Worm (Caenorhabditis elegans) whole organism, mixed stage, embryonic: ENCODE results near the gene faah-2.

Source experiments
- M03D4.4 ChIP-seq: sonication (generic microtip); optimal IDR thresholded peaks from 2 replicates; lab custom pipeline; 2017; ENCODE audit warnings: mild to moderate bottlenecking, missing genetic modification characterization, missing compliant biosample characterization
- bed-3 ChIP-seq: fragments of 200-800 bp; sonication (Bioruptor generic); optimal IDR thresholded peaks from 3 replicates; lab custom pipeline; 2018; ENCODE audit warnings: mild to moderate bottlenecking, missing genetic modification characterization, moderate library complexity, missing compliant biosample characterization
- blmp-1 ChIP-seq: fragments of 150-350 bp; optimal IDR thresholded peaks from 2 replicates; lab custom pipeline; 2014; ENCODE audit warnings: missing biosample characterization, missing genetic modification characterization
- ceh-39 ChIP-seq: fragments of 150-350 bp; optimal IDR thresholded peaks from 2 replicates; lab custom pipeline; 2014; ENCODE audit warnings: missing biosample characterization, missing genetic modification characterization
- ceh-83 ChIP-seq: fragments of 200-800 bp; sonication (Bioruptor generic); optimal IDR thresholded peaks from 2 replicates; lab custom pipeline; 2018; ENCODE audit warnings: mild to moderate bottlenecking, missing genetic modification characterization, missing compliant biosample characterization
- ces-1 ChIP-seq: fragments of 150-350 bp; optimal IDR thresholded peaks from 2 replicates; lab custom pipeline; 2014; ENCODE audit warnings: missing biosample characterization, missing genetic modification reagents, missing genetic modification characterization
- cnd-1 ChIP-seq: fragments of 200-800 bp; sonication (Bioruptor generic); optimal IDR thresholded peaks from 2 replicates; lab custom pipeline; 2018; ENCODE audit warnings: mild to moderate bottlenecking, missing genetic modification characterization, missing compliant biosample characterization
- drap-1 ChIP-seq: fragments of 200-800 bp; sonication (Bioruptor generic); optimal IDR thresholded peaks from 3 replicates; lab custom pipeline; 2018; ENCODE audit warnings: mild to moderate bottlenecking, missing genetic modification characterization, missing compliant biosample characterization
- elt-1 ChIP-seq: sonication (generic microtip); optimal IDR thresholded peaks from 2 replicates; lab custom pipeline; 2017; ENCODE audit warnings: missing genetic modification characterization, mild to moderate bottlenecking, missing compliant biosample characterization, antibody characterized with exemption, moderate library complexity, borderline replicate concordance; ENCODE audit not compliant: insufficient read depth
- elt-3 ChIP-seq: fragments of 150-350 bp; optimal IDR thresholded peaks from 2 replicates; lab custom pipeline; 2014; ENCODE audit warnings: missing biosample characterization, missing genetic modification characterization
- flh-1 ChIP-seq: fragments of 200-800 bp; sonication (Bioruptor generic); optimal IDR thresholded peaks from 2 replicates; lab custom pipeline; 2018; ENCODE audit warnings: mild to moderate bottlenecking, missing genetic modification characterization, moderate library complexity, missing compliant biosample characterization
- ham-2 ChIP-seq: fragments of 200-800 bp; sonication (Bioruptor generic); optimal IDR thresholded peaks from 2 replicates; lab custom pipeline; 2018; ENCODE audit warnings: mild to moderate bottlenecking, missing genetic modification characterization, missing compliant biosample characterization
- hlh-1 ChIP-seq: fragments of 150-350 bp; optimal IDR thresholded peaks from 2 replicates; lab custom pipeline; 2014; ENCODE audit warnings: missing biosample characterization, missing genetic modification reagents, missing genetic modification characterization
- lin-13 ChIP-seq: fragments of 150-350 bp; optimal IDR thresholded peaks from 2 replicates; lab custom pipeline; 2014; ENCODE audit warnings: missing biosample characterization, missing genetic modification characterization
- lin-32 ChIP-seq: fragments of 200-800 bp; sonication (Bioruptor generic); optimal IDR thresholded peaks from 2 replicates; lab custom pipeline; 2018; ENCODE audit warnings: mild to moderate bottlenecking, missing genetic modification characterization, missing compliant biosample characterization
- lsy-2 ChIP-seq: fragments of 150-350 bp; optimal IDR thresholded peaks from 2 replicates; lab custom pipeline; 2014; ENCODE audit warnings: missing biosample characterization, missing genetic modification characterization
- mab-5 ChIP-seq: fragments of 150-350 bp; optimal IDR thresholded peaks from 2 replicates; lab custom pipeline; 2014; ENCODE audit warnings: missing biosample characterization, missing genetic modification characterization
- mep-1 ChIP-seq: fragments of 150-350 bp; optimal IDR thresholded peaks from 2 replicates; lab custom pipeline; 2017; ENCODE audit warnings: missing biosample characterization, missing genetic modification reagents, missing genetic modification characterization, inconsistent platforms
- nhr-12 ChIP-seq: fragments of 150-350 bp; optimal IDR thresholded peaks from 2 replicates; lab custom pipeline; 2014; ENCODE audit warnings: missing biosample characterization, missing genetic modification characterization
- nhr-2 ChIP-seq: fragments of 150-350 bp; optimal IDR thresholded peaks from 2 replicates; lab custom pipeline; 2014; ENCODE audit warnings: missing biosample characterization, missing genetic modification characterization
- nhr-237 ChIP-seq: fragments of 150-350 bp; optimal IDR thresholded peaks from 2 replicates; lab custom pipeline; 2014; ENCODE audit warnings: missing biosample characterization, missing genetic modification characterization
- nhr-28 ChIP-seq: fragments of 150-350 bp; optimal IDR thresholded peaks from 2 replicates; lab custom pipeline; 2014; ENCODE audit warnings: missing biosample characterization, missing genetic modification characterization
- nhr-76 ChIP-seq: sonication (generic microtip); optimal IDR thresholded peaks from 2 replicates; lab custom pipeline; 2017; ENCODE audit warnings: missing biosample characterization, missing genetic modification characterization
- pha-4 ChIP-seq: fragments of 150-350 bp; optimal IDR thresholded peaks from 2 replicates; lab custom pipeline; 2018; ENCODE audit warnings: missing biosample characterization, missing genetic modification reagents, missing genetic modification characterization
- sem-2 ChIP-seq: fragments of 200-800 bp; sonication (Bioruptor generic); optimal IDR thresholded peaks from 2 replicates; lab custom pipeline; 2018; ENCODE audit warnings: mild to moderate bottlenecking, missing genetic modification characterization, missing compliant biosample characterization
- snpc-4 ChIP-seq: fragments of 150-350 bp; optimal IDR thresholded peaks from 2 replicates; lab custom pipeline; 2014; ENCODE audit warnings: missing biosample characterization, missing genetic modification characterization
- sptf-1 ChIP-seq: sonication (generic microtip); optimal IDR thresholded peaks from 2 replicates; lab custom pipeline; 2017; ENCODE audit warnings: mild to moderate bottlenecking, missing genetic modification characterization, moderate library complexity, missing compliant biosample characterization
- tbx-8 ChIP-seq: fragments of 200-800 bp; sonication (Bioruptor generic); optimal IDR thresholded peaks from 2 replicates; lab custom pipeline; 2018; ENCODE audit warnings: mild to moderate bottlenecking, missing genetic modification characterization, moderate library complexity, missing compliant biosample characterization
- unc-120 ChIP-seq: sonication (generic microtip); optimal IDR thresholded peaks from 2 replicates; lab custom pipeline; 2017; ENCODE audit warnings: missing genetic modification characterization, missing compliant biosample characterization; ENCODE audit not compliant: poor library complexity, severe bottlenecking
- unc-39 ChIP-seq: fragments of 150-350 bp; optimal IDR thresholded peaks from 2 replicates; lab custom pipeline; 2014; ENCODE audit warnings: missing biosample characterization, missing genetic modification characterization
- zip-8 ChIP-seq: fragments of 150-350 bp; optimal IDR thresholded peaks from 2 replicates; lab custom pipeline; 2014; ENCODE audit warnings: missing biosample characterization, missing genetic modification characterization
- ztf-11 ChIP-seq: fragments of 150-350 bp; optimal IDR thresholded peaks from 2 replicates; lab custom pipeline; 2014; ENCODE audit warnings: missing biosample characterization, missing genetic modification characterization

faah-2 gene

DNA sequence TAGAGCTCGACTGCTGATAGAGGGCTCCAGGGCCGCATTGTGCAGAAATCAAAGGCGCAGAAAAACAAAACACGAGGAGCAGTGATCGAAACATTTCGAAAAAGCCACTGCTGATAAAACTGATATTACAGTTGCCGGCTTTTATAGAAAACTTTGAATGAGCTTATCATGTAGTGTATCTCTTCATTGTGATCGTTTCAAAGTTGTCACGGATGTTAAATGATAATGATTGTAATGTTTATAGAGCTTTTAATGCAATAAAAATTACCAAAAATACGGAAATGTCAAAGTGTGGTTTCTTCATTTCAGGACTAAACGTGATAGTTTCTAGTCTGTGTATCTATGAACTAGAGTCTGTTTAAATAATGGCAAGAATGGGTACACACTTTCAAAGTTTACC, 16.4 kb downstream of the faah-2 start, which contains the start of gene clec-52:
clec-52 (minus strand) TSS at position 101 of the 400 bp plus-strand sequence.
- TF ChIP-seq lin-13, result no peak
- no peak for TF ChIP-seq sem-2 (GFP tag; lab: Kevin White, UChicago)
- TF ChIP-seq ces-1 (GFP tag; lab: Kevin White, UChicago), result no peak
- TF ChIP-seq ceh-83 (GFP tag; lab: Kevin White, UChicago), result no peak
- TF ChIP-seq ceh-39 (tag; lab: Kevin White, UChicago), result no peak
- TF ChIP-seq unc-39 (tag; lab: Kevin White, UChicago), result no peak
- TF ChIP-seq lin-32, result no peak
- TF ChIP-seq nhr-237, result no peak
- no peak for TF ChIP-seq elt-1 (tag; lab: Kevin White, UChicago)
- TF ChIP-seq nhr-12, result no peak
- TF ChIP-seq nhr-2 (tag; lab: Kevin White, UChicago), result no peak
- no peak for TF ChIP-seq sptf-1

ce11 chrIV:8169674-8170073, 17.4 kb downstream of the faah-2 start, which contains the start of gene C07G1.15:
Gene C07G1.15, plus strand, starts transcription at chrIV:8169974.
- TF ChIP-seq ceh-39 (tag; lab: Kevin White, UChicago) (no peak), nhr-2 (tag; lab: Kevin White, UChicago) (no peak), ceh-83 (GFP tag; lab: Kevin White, UChicago) (no peak), cnd-1 (no peak), lin-13 (no peak), nhr-76 (no peak), bed-3 (no peak), blmp-1 (tag; lab: Kevin White, UChicago) (no peak), M03D4.4 (tag; lab: Kevin White, UChicago) (no peak), mep-1 (no peak), flh-1 (no peak)

- TF ChIP-seq elt-3 (tag; lab: Kevin White, UChicago) (peak; percentile 51), nhr-28 (no peak), unc-120 (no peak), elt-1 (tag; lab: Kevin White, UChicago) (no peak), ham-2 (GFP tag; lab: Kevin White, UChicago) (peak; percentile 86), pha-4 (tag; lab: Kevin White, UChicago) (peak; percentile 58), tbx-8 (GFP tag; lab: Kevin White, UChicago) (no peak), lsy-2 (tag; lab: Kevin White, UChicago) (no peak), nhr-237 (peak; percentile 29)
These were observed 18.0 kb downstream of the faah-2 start for ce11 chrIV:8170264-8170663.

ce11 chrIV:8171376-8171775, 19.1 kb downstream of the faah-2 start:
- TF ChIP-seq nhr-28, result no peak
- no peak for TF ChIP-seq cnd-1
- no peak for TF ChIP-seq ham-2 (GFP tag; lab: Kevin White, UChicago)
- TF ChIP-seq ces-1 (GFP tag; lab: Kevin White, UChicago), result no peak
- TF ChIP-seq hlh-1 (tag; lab: Kevin White, UChicago), result no peak
- TF ChIP-seq lin-32, result no peak
- no peak for TF ChIP-seq elt-1 (tag; lab: Kevin White, UChicago)
- TF ChIP-seq zip-8, result no peak
- TF ChIP-seq bed-3, result no peak
- no peak for TF ChIP-seq ceh-39 (tag; lab: Kevin White, UChicago)
- TF ChIP-seq mab-5 (tag; lab: Kevin White, UChicago), result no peak
- TF ChIP-seq drap-1 (GFP tag; lab: Kevin White, UChicago), result no peak
- no peak for TF ChIP-seq snpc-4 (tag; lab: Kevin White, UChicago)

ce11 chrIV:8173610-8174009, 21.4 kb downstream of the faah-2 start:
- TF ChIP-seq blmp-1 (tag; lab: Kevin White, UChicago), result peak; percentile 83
- TF ChIP-seq M03D4.4 (tag; lab: Kevin White, UChicago), result no peak
- TF ChIP-seq, all 35 proteins: peak for 1

DNA sequence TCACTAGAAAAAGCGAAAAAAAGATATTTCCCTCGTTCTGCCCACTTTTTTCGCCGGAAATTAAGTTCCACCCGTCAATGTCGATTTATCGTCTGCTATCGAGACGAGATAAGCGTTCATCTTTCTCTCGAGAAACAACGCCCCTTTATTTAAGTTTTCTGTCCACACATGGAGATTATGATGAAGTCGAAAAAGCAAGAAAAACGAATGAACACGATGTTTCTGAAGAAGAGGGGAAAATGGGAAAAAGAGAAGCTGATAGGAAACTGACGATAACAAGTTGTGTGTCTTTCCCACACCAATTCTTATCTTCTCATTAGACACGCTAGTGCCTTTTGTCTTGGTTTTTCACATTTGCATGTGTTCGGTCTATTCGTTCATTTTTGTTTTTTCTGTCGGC, 22.5 kb downstream of the faah-2 start:
- no peak for TF ChIP-seq cnd-1
- no peak for TF ChIP-seq tbx-8 (GFP tag; lab: Kevin White, UChicago)
- no peak for TF ChIP-seq sptf-1
- no peak for TF ChIP-seq elt-1 (tag; lab: Kevin White, UChicago)
- no peak for TF ChIP-seq snpc-4 (tag; lab: Kevin White, UChicago)
- TF ChIP-seq ztf-11 (tag; lab: Kevin White, UChicago), result no peak
- no peak for TF ChIP-seq unc-120
- TF ChIP-seq bed-3, result no peak
- TF ChIP-seq blmp-1 (tag; lab: Kevin White, UChicago), result no peak
- TF ChIP-seq unc-39 (tag; lab: Kevin White, UChicago), result no peak
- TF ChIP-seq flh-1, result no peak
- TF ChIP-seq, all 35 proteins: peak for 0
